Fruit fly (Drosophila melanogaster) whole organism, embryonic: ENCODE measurements around the gene Glut1.

ENCODE experiments used
- Adf1 ChIP-seq: fragments of 200-800 bp; sonication (Bioruptor generic); IDR thresholded peaks from 2 replicates; pipeline ENCODE4 v1.3.6; 2022; ENCODE audit warnings: missing biosample characterization, missing genetic modification characterization
- Blimp-1 ChIP-seq: fragments of 200-800 bp; sonication (Bioruptor generic); optimal IDR thresholded peaks from 3 replicates; lab custom pipeline; 2018; ENCODE audit warnings: missing biosample characterization, missing genetic modification characterization, mild to moderate bottlenecking, moderate library complexity, missing genetic modification reagents
- CG10431 ChIP-seq: fragments of 200-800 bp; sonication (Bioruptor generic); optimal IDR thresholded peaks from 3 replicates; lab custom pipeline; 2018; ENCODE audit warnings: missing biosample characterization, mild to moderate bottlenecking, missing genetic modification characterization
- CG10565 ChIP-seq: fragments of 200-800 bp; sonication (Bioruptor generic); optimal IDR thresholded peaks from 3 replicates; lab custom pipeline; 2016; ENCODE audit warnings: missing biosample characterization, mild to moderate bottlenecking, missing genetic modification characterization
- CG10979 ChIP-seq: fragments of 200-800 bp; sonication (Bioruptor generic); optimal IDR thresholded peaks from 2 replicates; lab custom pipeline; 2018; ENCODE audit warnings: missing biosample characterization, mild to moderate bottlenecking, missing genetic modification characterization, moderate library complexity
- CG11456 ChIP-seq: fragments of 200-800 bp; sonication (Bioruptor generic); IDR thresholded peaks from 3 replicates; pipeline ENCODE4 v1.3.6; 2022; ENCODE audit warnings: missing biosample characterization, missing genetic modification characterization
- CG12236 ChIP-seq: fragments of 200-800 bp; sonication (Bioruptor generic); optimal IDR thresholded peaks from 2 replicates; lab custom pipeline; 2016; ENCODE audit warnings: missing biosample characterization, missing genetic modification characterization
- CG13287 ChIP-seq: fragments of 200-800 bp; sonication (Bioruptor generic); IDR thresholded peaks from 2 replicates; pipeline ENCODE4 v1.3.6; 2022; ENCODE audit warnings: missing biosample characterization, missing genetic modification characterization; ENCODE audit not compliant: partially characterized antibody
- CG14050 ChIP-seq: fragments of 200-800 bp; sonication (Bioruptor generic); IDR thresholded peaks from 3 replicates; pipeline ENCODE4 v1.3.6; 2022; ENCODE audit warnings: missing biosample characterization, missing genetic modification characterization
- CG1529 ChIP-seq: fragments of 200-800 bp; sonication (Bioruptor generic); optimal IDR thresholded peaks from 3 replicates; lab custom pipeline; 2018; ENCODE audit warnings: missing biosample characterization, missing genetic modification characterization
- CG15479 ChIP-seq: fragments of 200-800 bp; sonication (Bioruptor generic); optimal IDR thresholded peaks from 3 replicates; lab custom pipeline; 2019; ENCODE audit warnings: missing biosample characterization, mild to moderate bottlenecking, missing genetic modification characterization, moderate library complexity
- CG15514 ChIP-seq: fragments of 200-800 bp; sonication (Bioruptor generic); optimal IDR thresholded peaks from 3 replicates; lab custom pipeline; 2017; ENCODE audit warnings: missing biosample characterization, missing genetic modification characterization, mild to moderate bottlenecking, moderate library complexity, missing genetic modification reagents
- CG1792 ChIP-seq: fragments of 200-800 bp; sonication (Bioruptor generic); optimal IDR thresholded peaks from 2 replicates; lab custom pipeline; 2016; ENCODE audit warnings: missing biosample characterization, missing genetic modification characterization
- CG30431 ChIP-seq: fragments of 200-800 bp; sonication (Bioruptor generic); optimal IDR thresholded peaks from 2 replicates; lab custom pipeline; 2017; ENCODE audit warnings: missing biosample characterization, missing genetic modification characterization
- CG32767 ChIP-seq: fragments of 200-800 bp; sonication (Bioruptor generic); IDR thresholded peaks from 2 replicates; pipeline ENCODE4 v1.3.6; 2022; ENCODE audit warnings: missing biosample characterization, missing genetic modification characterization
- CG4820 ChIP-seq: fragments of 200-800 bp; sonication (Bioruptor generic); optimal IDR thresholded peaks from 3 replicates; lab custom pipeline; 2016; ENCODE audit warnings: missing biosample characterization, missing genetic modification characterization
- CG6689 ChIP-seq: fragments of 200-800 bp; sonication (Bioruptor generic); IDR thresholded peaks from 2 replicates; pipeline ENCODE4 v1.3.6; 2022; ENCODE audit warnings: missing biosample characterization, missing genetic modification characterization
- CG8359 ChIP-seq: fragments of 200-800 bp; sonication (Bioruptor generic); optimal IDR thresholded peaks from 2 replicates; lab custom pipeline; 2017; ENCODE audit warnings: missing biosample characterization, mild to moderate bottlenecking, missing genetic modification characterization, borderline replicate concordance
- CG8478 ChIP-seq: fragments of >200 bp; optimal IDR thresholded peaks from 2 replicates; lab custom pipeline; 2018
- Hr78 ChIP-seq, 2 experiments: fragments of 200-800 bp in 1 of 2; fragments of >200 bp in 1 of 2; sonication (Bioruptor generic) in 1 of 2; optimal IDR thresholded peaks; 2 replicates each; lab custom pipeline; 2017 to 2019; ENCODE audit warnings: missing biosample characterization in 2 of 2, missing genetic modification characterization in 2 of 2, mild to moderate bottlenecking in 1 of 2, moderate library complexity in 1 of 2
- Jarid2 ChIP-seq: fragments of 200-800 bp; sonication (Bioruptor generic); optimal IDR thresholded peaks from 3 replicates; lab custom pipeline; 2017; ENCODE audit warnings: mild to moderate bottlenecking, missing biosample characterization, missing genetic modification reagents, missing genetic modification characterization
- Lhr ChIP-seq: fragments of 200-800 bp; sonication (Bioruptor generic); optimal IDR thresholded peaks from 3 replicates; lab custom pipeline; 2017; ENCODE audit warnings: mild to moderate bottlenecking, missing biosample characterization, missing genetic modification reagents, missing genetic modification characterization
- Lpt ChIP-seq: fragments of >200 bp; optimal IDR thresholded peaks from 2 replicates; lab custom pipeline; 2018; ENCODE audit warnings: missing biosample characterization, missing genetic modification characterization
- Med ChIP-seq: fragments of 200-800 bp; sonication (Bioruptor generic); peaks from one replicate; lab custom pipeline; 2016; ENCODE audit warnings: missing biosample characterization, missing genetic modification characterization, mild to moderate bottlenecking, inconsistent platforms, moderate library complexity
- Rx ChIP-seq: fragments of 200-800 bp; sonication (Bioruptor generic); IDR thresholded peaks from 2 replicates; pipeline ENCODE4 v1.3.6; 2022; ENCODE audit warnings: missing biosample characterization, missing genetic modification characterization
- Sry-δ ChIP-seq: fragments of 200-800 bp; sonication (Bioruptor generic); optimal IDR thresholded peaks from 2 replicates; lab custom pipeline; 2016; ENCODE audit warnings: missing biosample characterization, missing genetic modification characterization
- YL-1 ChIP-seq: fragments of 200-800 bp; sonication (Bioruptor generic); optimal IDR thresholded peaks from 3 replicates; lab custom pipeline; 2017; ENCODE audit warnings: missing biosample characterization, mild to moderate bottlenecking, missing genetic modification characterization
- bbx ChIP-seq: fragments of 200-800 bp; sonication (Bioruptor generic); IDR thresholded peaks from 2 replicates; pipeline ENCODE4 v1.3.6; 2022; ENCODE audit warnings: missing biosample characterization, missing genetic modification characterization; ENCODE audit not compliant: partially characterized antibody
- bowl ChIP-seq: fragments of 200-800 bp; sonication (Bioruptor generic); IDR thresholded peaks from 2 replicates; pipeline ENCODE4 v1.3.6; 2022; ENCODE audit warnings: missing biosample characterization, missing genetic modification characterization
- chinmo ChIP-seq: fragments of 200-800 bp; sonication (Bioruptor generic); IDR thresholded peaks from 4 replicates; pipeline ENCODE4 v1.3.6; 2022; ENCODE audit warnings: missing biosample characterization, missing genetic modification characterization; ENCODE audit not compliant: partially characterized antibody
- crc ChIP-seq: fragments of 200-800 bp; sonication (Bioruptor generic); optimal IDR thresholded peaks from 2 replicates; lab custom pipeline; 2016; ENCODE audit warnings: missing biosample characterization, missing genetic modification characterization
- crol ChIP-seq: fragments of 200-800 bp; sonication (Bioruptor generic); IDR thresholded peaks from 2 replicates; pipeline ENCODE4 v1.3.6; 2022; ENCODE audit warnings: missing biosample characterization, missing genetic modification characterization
- cwo ChIP-seq: fragments of 200-800 bp; sonication (Bioruptor generic); optimal IDR thresholded peaks from 3 replicates; lab custom pipeline; 2017; ENCODE audit warnings: missing biosample characterization, missing genetic modification characterization, mild to moderate bottlenecking, moderate library complexity, missing genetic modification reagents
- disco-r ChIP-seq: fragments of 200-800 bp; sonication (Bioruptor generic); optimal IDR thresholded peaks from 2 replicates; lab custom pipeline; 2016; ENCODE audit warnings: missing biosample characterization, missing genetic modification characterization
- ems ChIP-seq: fragments of 200-800 bp; sonication (Bioruptor generic); optimal IDR thresholded peaks from 3 replicates; lab custom pipeline; 2016; ENCODE audit warnings: missing biosample characterization, missing genetic modification characterization
- fd64A ChIP-seq: fragments of 200-800 bp; sonication (Bioruptor generic); optimal IDR thresholded peaks from 3 replicates; lab custom pipeline; 2018; ENCODE audit warnings: missing biosample characterization, mild to moderate bottlenecking, missing genetic modification characterization
- gce ChIP-seq: fragments of 200-800 bp; sonication (Bioruptor generic); IDR thresholded peaks from 3 replicates; pipeline ENCODE4 v1.3.6; 2022; ENCODE audit warnings: missing biosample characterization, missing genetic modification characterization
- gfzf ChIP-seq: fragments of 200-800 bp; sonication (Bioruptor generic); optimal IDR thresholded peaks from 2 replicates; lab custom pipeline; 2016; ENCODE audit warnings: missing biosample characterization, mild to moderate bottlenecking, missing genetic modification characterization, moderate library complexity
- gsb ChIP-seq: fragments of 200-800 bp; sonication (Bioruptor generic); IDR thresholded peaks from 2 replicates; pipeline ENCODE4 v1.3.6; 2022; ENCODE audit warnings: missing biosample characterization, missing genetic modification characterization
- knrl ChIP-seq: fragments of 200-800 bp; sonication (Bioruptor generic); IDR thresholded peaks from 3 replicates; pipeline ENCODE4 v1.3.6; 2022; ENCODE audit warnings: missing biosample characterization, missing genetic modification characterization; ENCODE audit not compliant: partially characterized antibody
- mam ChIP-seq: fragments of 200-800 bp; sonication (Bioruptor generic); optimal IDR thresholded peaks from 3 replicates; lab custom pipeline; 2016; ENCODE audit warnings: missing biosample characterization, missing genetic modification characterization
- nerfin-2 ChIP-seq: fragments of 200-800 bp; sonication (Bioruptor generic); IDR thresholded peaks from 2 replicates; pipeline ENCODE4 v1.3.6; 2022; ENCODE audit warnings: missing biosample characterization, missing genetic modification characterization; ENCODE audit not compliant: partially characterized antibody
- odd ChIP-seq: fragments of 200-800 bp; sonication (Bioruptor generic); optimal IDR thresholded peaks from 2 replicates; lab custom pipeline; 2017; ENCODE audit warnings: missing biosample characterization, mild to moderate bottlenecking, missing genetic modification characterization
- pb ChIP-seq: fragments of 200-800 bp; sonication (Bioruptor generic); optimal IDR thresholded peaks from 3 replicates; lab custom pipeline; 2016; ENCODE audit warnings: missing biosample characterization, missing genetic modification characterization
- pho ChIP-seq: fragments of 200-800 bp; sonication (Bioruptor generic); optimal IDR thresholded peaks from 2 replicates; lab custom pipeline; 2016; ENCODE audit warnings: missing biosample characterization, missing genetic modification characterization
- phol ChIP-seq: fragments of 200-800 bp; sonication (Bioruptor generic); optimal IDR thresholded peaks from 3 replicates; lab custom pipeline; 2018; ENCODE audit warnings: missing biosample characterization, mild to moderate bottlenecking, missing genetic modification characterization, moderate library complexity
- pnt ChIP-seq: fragments of 200-800 bp; sonication (Bioruptor generic); optimal IDR thresholded peaks from 3 replicates; lab custom pipeline; 2016; ENCODE audit warnings: missing biosample characterization, missing genetic modification characterization
- row ChIP-seq: fragments of 200-800 bp; sonication (Bioruptor generic); IDR thresholded peaks from 3 replicates; pipeline ENCODE4 v1.3.6; 2022; ENCODE audit warnings: missing biosample characterization, missing genetic modification characterization
- sens ChIP-seq: fragments of 200-800 bp; sonication (Bioruptor generic); peaks from one replicate; lab custom pipeline; 2016; ENCODE audit warnings: missing biosample characterization, missing genetic modification characterization
- so ChIP-seq: fragments of 200-800 bp; sonication (Bioruptor generic); IDR thresholded peaks from 3 replicates; pipeline ENCODE4 v1.3.6; 2022; ENCODE audit warnings: missing biosample characterization, missing genetic modification characterization
- trem ChIP-seq: fragments of 200-800 bp; optimal IDR thresholded peaks from 3 replicates; lab custom pipeline; 2019; ENCODE audit warnings: missing biosample characterization, mild to moderate bottlenecking, missing genetic modification characterization, moderate library complexity
- twi ChIP-seq: fragments of 200-800 bp; optimal IDR thresholded peaks from 2 replicates; lab custom pipeline; 2019; ENCODE audit warnings: missing biosample characterization, mild to moderate bottlenecking, missing genetic modification characterization, moderate library complexity

The Glut1 gene

dm6 chr3L:1029610-1030284 is 115.9 kb downstream of the Glut1 start (continued):
- TF ChIP-seq row: peak; percentile 65
- no peak for TF ChIP-seq CG11456
- peak; percentile 24 for TF ChIP-seq mam (GFP tag; lab: Kevin White, UChicago)
- no peak for TF ChIP-seq pho (GFP tag; lab: Kevin White, UChicago)
- TF ChIP-seq CG13287: no peak
- TF ChIP-seq CG12236 (GFP tag; lab: Kevin White, UChicago): peak; percentile 19
- peak; percentile 83 for TF ChIP-seq CG4820 (GFP tag; lab: Kevin White, UChicago)
- no peak for TF ChIP-seq odd
- no peak for TF ChIP-seq Jarid2 (GFP tag; lab: Kevin White, UChicago)
- TF ChIP-seq bowl (GFP tag; lab: Robert Waterston, UW): no peak
- TF ChIP-seq phol: peak; percentile 78
- TF ChIP-seq YL-1: no peak
- TF ChIP-seq chinmo (GFP tag; lab: Robert Waterston, UW): peak; percentile 74; the same call in 1 of the 4 replicates
- peak; percentile 69 for TF ChIP-seq CG6689
- no peak for TF ChIP-seq CG15479 (GFP tag; lab: Kevin White, UChicago)
- TF ChIP-seq gsb: no peak
- peak; percentile 18 for TF ChIP-seq Sry-δ (GFP tag; lab: Kevin White, UChicago)
- TF ChIP-seq fd64A (GFP tag; lab: Kevin White, UChicago): peak; percentile 61
- peak; percentile 65 for TF ChIP-seq Med
- no peak for TF ChIP-seq bbx
- TF ChIP-seq CG30431: peak; percentile 15
- no peak for TF ChIP-seq Adf1
- no peak for TF ChIP-seq disco-r (GFP tag; lab: Kevin White, UChicago)
- TF ChIP-seq CG10979 (tag; lab: Kevin White, UChicago): peak; percentile 87
- TF ChIP-seq CG15514 (GFP tag; lab: Kevin White, UChicago): no peak
- TF ChIP-seq crc (GFP tag; lab: Kevin White, UChicago): no peak
- TF ChIP-seq pnt (GFP tag; lab: Kevin White, UChicago): peak; percentile 44
- no peak for TF ChIP-seq ems (GFP tag; lab: Kevin White, UChicago)
- peak; percentile 57 for TF ChIP-seq Rx
- TF ChIP-seq CG1529 (GFP tag; lab: Kevin White, UChicago): peak; percentile 63
- TF ChIP-seq sens: peak; percentile 94
- TF ChIP-seq Lpt: no peak
- no peak for TF ChIP-seq CG32767
- TF ChIP-seq CG10565 (GFP tag; lab: Kevin White, UChicago): no peak
- no peak for TF ChIP-seq crol (GFP tag; lab: Robert Waterston, UW)
- TF ChIP-seq CG8478: no peak
- peak; percentile 72 for TF ChIP-seq trem (tag; lab: Kevin White, UChicago)
- TF ChIP-seq gfzf (GFP tag; lab: Kevin White, UChicago): no peak

dm6 chr3L:1030908-1031545 is 117.2 kb downstream of the Glut1 start:
- no peak for TF ChIP-seq Hr78 (GFP tag; optimal IDR thresholded peaks at IDR 0.05; lab: Kevin White, UChicago)
- peak; percentile 43; the same call in 2 of the 3 replicates for TF ChIP-seq CG14050 (GFP tag; lab: Robert Waterston, UW)
- TF ChIP-seq so (GFP tag; lab: Robert Waterston, UW): peak; percentile 59; the same call in 1 of the 3 replicates
- no peak for TF ChIP-seq gce
- TF ChIP-seq pb (GFP tag; lab: Kevin White, UChicago): no peak
- no peak for TF ChIP-seq CG8359 (GFP tag; lab: Kevin White, UChicago)
- no peak for TF ChIP-seq Lhr (GFP tag; lab: Kevin White, UChicago)
- TF ChIP-seq CG10431: no peak
- no peak for TF ChIP-seq Blimp-1
- no peak for TF ChIP-seq knrl
- no peak for TF ChIP-seq twi (tag; lab: Kevin White, UChicago)
- TF ChIP-seq nerfin-2 (GFP tag; lab: Robert Waterston, UW): no peak
- no peak for TF ChIP-seq CG1792 (GFP tag; lab: Kevin White, UChicago)
- no peak for TF ChIP-seq cwo (GFP tag; lab: Kevin White, UChicago)
- no peak for TF ChIP-seq CG1529 (GFP tag; lab: Kevin White, UChicago)
